Worm (Caenorhabditis elegans) whole organism, L4 larva: ENCODE data around the gene hlh-6.

Source experiments
- F26F4.8 ChIP-seq: fragments of 200-800 bp; sonication (Bioruptor generic); conservative IDR thresholded peaks from 2 replicates; pipeline ENCODE4 v1.3.6; 2022; ENCODE audit warnings: missing genetic modification characterization, missing compliant biosample characterization
- F44E2.7 ChIP-seq: fragments of 200-800 bp; sonication (Bioruptor generic); IDR thresholded peaks from 2 replicates; pipeline ENCODE4 v2.1.2; 2022; ENCODE audit warnings: missing genetic modification characterization, missing compliant biosample characterization
- Y105C5A.15 ChIP-seq: fragments of 200-800 bp; sonication (Bioruptor generic); IDR thresholded peaks from 2 replicates; pipeline ENCODE4 v1.3.6; 2022; ENCODE audit warnings: missing genetic modification characterization, missing compliant biosample characterization
- aha-1 ChIP-seq: fragments of 150-350 bp; peaks from one replicate; lab custom pipeline; 2014; ENCODE audit warnings: missing biosample characterization, missing genetic modification characterization
- ama-1 ChIP-seq: fragments of 150-350 bp; optimal IDR thresholded peaks from 2 replicates; lab custom pipeline; 2014; ENCODE audit warnings: inconsistent platforms, mixed read lengths
- arid-1 ChIP-seq: fragments of 200-800 bp; sonication (Bioruptor generic); conservative IDR thresholded peaks from 2 replicates; pipeline ENCODE4 v1.3.6; 2022; ENCODE audit warnings: missing genetic modification reagents, missing genetic modification characterization, missing compliant biosample characterization
- attf-4 ChIP-seq: sonication (generic microtip); optimal IDR thresholded peaks from 3 replicates; lab custom pipeline; 2017; ENCODE audit warnings: missing biosample characterization, missing genetic modification characterization
- ceh-20 ChIP-seq: fragments of 200-800 bp; sonication (Bioruptor generic); IDR thresholded peaks from 2 replicates; pipeline ENCODE4 v1.3.6; 2022; ENCODE audit warnings: missing genetic modification reagents, missing genetic modification characterization, missing compliant biosample characterization
- ceh-28 ChIP-seq: fragments of 150-350 bp; optimal IDR thresholded peaks from 2 replicates; lab custom pipeline; 2014; ENCODE audit warnings: missing biosample characterization, missing genetic modification reagents, missing genetic modification characterization
- ctbp-1 ChIP-seq: fragments of 200-800 bp; sonication (Bioruptor generic); IDR thresholded peaks from 2 replicates; pipeline ENCODE4 v1.3.6; 2022; ENCODE audit warnings: missing genetic modification reagents, missing genetic modification characterization, missing compliant biosample characterization
- daf-16 ChIP-seq, 3 experiments: sonication (generic microtip); optimal IDR thresholded peaks; 2 replicates each; lab custom pipeline; 2016 to 2017; ENCODE audit warnings: missing genetic modification characterization in 3 of 3, missing genetic modification reagents in 3 of 3, mild to moderate bottlenecking in 2 of 3, missing compliant biosample characterization in 2 of 3, missing biosample characterization in 1 of 3, moderate library complexity in 1 of 3
- dve-1 ChIP-seq: sonication (generic microtip); optimal IDR thresholded peaks from 2 replicates; lab custom pipeline; 2017; ENCODE audit warnings: antibody characterized with exemption, mild to moderate bottlenecking, missing genetic modification characterization, missing compliant biosample characterization; ENCODE audit not compliant: insufficient read depth
- egl-43 ChIP-seq: fragments of 200-800 bp; sonication (Bioruptor generic); IDR thresholded peaks from 2 replicates; pipeline ENCODE4 v1.3.6; 2022; ENCODE audit warnings: missing genetic modification reagents, missing genetic modification characterization, missing compliant biosample characterization
- gei-8 ChIP-seq: fragments of 200-800 bp; sonication (Bioruptor generic); optimal IDR thresholded peaks from 2 replicates; lab custom pipeline; 2018; ENCODE audit warnings: mild to moderate bottlenecking, missing genetic modification characterization, missing compliant biosample characterization
- hlh-30 ChIP-seq: sonication (generic microtip); optimal IDR thresholded peaks from 2 replicates; lab custom pipeline; 2017; ENCODE audit warnings: antibody characterized with exemption, mild to moderate bottlenecking, missing genetic modification characterization, missing compliant biosample characterization; ENCODE audit not compliant: insufficient read depth
- hmg-1.1 ChIP-seq: fragments of 200-800 bp; sonication (Bioruptor generic); IDR thresholded peaks from 2 replicates; pipeline ENCODE4 v1.3.6; 2022; ENCODE audit warnings: missing genetic modification reagents, missing genetic modification characterization, missing compliant biosample characterization
- jun-1 ChIP-seq: fragments of 150-350 bp; optimal IDR thresholded peaks from 2 replicates; lab custom pipeline; 2014; ENCODE audit warnings: missing biosample characterization, missing genetic modification reagents, missing genetic modification characterization
- lin-1 ChIP-seq: fragments of 200-800 bp; sonication (Bioruptor generic); IDR thresholded peaks from 2 replicates; pipeline ENCODE4 v1.3.6; 2022; ENCODE audit warnings: missing genetic modification reagents, missing genetic modification characterization, missing compliant biosample characterization
- lin-38 ChIP-seq: fragments of 200-800 bp; sonication (Bioruptor generic); IDR thresholded peaks from 2 replicates; pipeline ENCODE4 v1.3.6; 2022; ENCODE audit warnings: missing genetic modification reagents, missing genetic modification characterization, missing compliant biosample characterization
- mdl-1 ChIP-seq, 2 experiments: fragments of 150-350 bp in 1 of 2; sonication (generic microtip) in 1 of 2; optimal IDR thresholded peaks; 2 replicates each; lab custom pipeline; 2014 to 2017; ENCODE audit warnings: missing biosample characterization in 2 of 2, missing genetic modification characterization in 2 of 2
- mep-1 ChIP-seq: fragments of 150-350 bp; sonication (generic microtip); optimal IDR thresholded peaks from 3 replicates; lab custom pipeline; 2014; ENCODE audit warnings: missing biosample characterization, missing genetic modification characterization
- mes-2 ChIP-seq: sonication (generic microtip); optimal IDR thresholded peaks from 2 replicates; lab custom pipeline; 2016; ENCODE audit warnings: missing genotype, mild to moderate bottlenecking, missing genetic modification characterization, missing compliant biosample characterization; ENCODE audit not compliant: poor library complexity, severe bottlenecking
- mxl-3 ChIP-seq: fragments of 200-800 bp; sonication (Bioruptor generic); optimal IDR thresholded peaks from 2 replicates; lab custom pipeline; 2018; ENCODE audit warnings: mild to moderate bottlenecking, missing genetic modification characterization, missing compliant biosample characterization
- nhr-111 ChIP-seq: fragments of 200-800 bp; sonication (Bioruptor generic); optimal IDR thresholded peaks from 2 replicates; lab custom pipeline; 2018; ENCODE audit warnings: mild to moderate bottlenecking, missing genetic modification characterization, missing compliant biosample characterization
- nhr-237 ChIP-seq: sonication (generic microtip); optimal IDR thresholded peaks from 2 replicates; lab custom pipeline; 2017; ENCODE audit warnings: missing biosample characterization, missing genetic modification characterization
- nhr-28 ChIP-seq: fragments of 150-350 bp; optimal IDR thresholded peaks from 2 replicates; lab custom pipeline; 2014; ENCODE audit warnings: missing biosample characterization, missing genetic modification characterization
- nhr-6 ChIP-seq: fragments of 150-350 bp; optimal IDR thresholded peaks from 2 replicates; lab custom pipeline; 2014; ENCODE audit warnings: missing biosample characterization, missing genetic modification characterization
- php-3 ChIP-seq: fragments of 200-800 bp; sonication (Bioruptor generic); IDR thresholded peaks from 2 replicates; pipeline ENCODE4 v1.3.6; 2022; ENCODE audit warnings: missing genetic modification reagents, missing genetic modification characterization, missing compliant biosample characterization
- pqm-1 ChIP-seq: sonication (generic microtip); optimal IDR thresholded peaks from 2 replicates; lab custom pipeline; 2017; ENCODE audit warnings: missing biosample characterization, missing genetic modification characterization
- rbr-2 ChIP-seq: sonication (generic microtip); optimal IDR thresholded peaks from 2 replicates; lab custom pipeline; 2016; ENCODE audit warnings: missing genotype, missing genetic modification characterization, missing compliant biosample characterization
- snpc-1.2 ChIP-seq: fragments of 200-800 bp; sonication (Bioruptor generic); IDR thresholded peaks from 2 replicates; pipeline ENCODE4 v1.3.6; 2022; ENCODE audit warnings: missing genetic modification reagents, missing genetic modification characterization, missing compliant biosample characterization
- tag-97 ChIP-seq: fragments of 200-800 bp; sonication (Bioruptor generic); IDR thresholded peaks from 2 replicates; pipeline ENCODE4 v1.3.6; 2022; ENCODE audit warnings: missing genetic modification characterization, missing compliant biosample characterization
- unc-130 ChIP-seq: sonication (generic microtip); optimal IDR thresholded peaks from 2 replicates; lab custom pipeline; 2016; ENCODE audit warnings: missing genetic modification reagents, missing genetic modification characterization, missing compliant biosample characterization
- unc-39 ChIP-seq: sonication (generic microtip); optimal IDR thresholded peaks from 2 replicates; lab custom pipeline; 2017; ENCODE audit warnings: missing biosample characterization, missing genetic modification characterization
- unc-62 ChIP-seq, 3 experiments: fragments of 150-350 bp in 1 of 3; sonication (generic microtip); optimal IDR thresholded peaks in 2 of 3; peaks in 1 of 3; 1 replicate in 1 of 3; 2 replicates in 2 of 3; lab custom pipeline; 2014 to 2017; ENCODE audit warnings: missing biosample characterization in 3 of 3, missing genetic modification characterization in 3 of 3, missing genetic modification reagents in 3 of 3, missing genotype in 1 of 3

The hlh-6 gene

DNA sequence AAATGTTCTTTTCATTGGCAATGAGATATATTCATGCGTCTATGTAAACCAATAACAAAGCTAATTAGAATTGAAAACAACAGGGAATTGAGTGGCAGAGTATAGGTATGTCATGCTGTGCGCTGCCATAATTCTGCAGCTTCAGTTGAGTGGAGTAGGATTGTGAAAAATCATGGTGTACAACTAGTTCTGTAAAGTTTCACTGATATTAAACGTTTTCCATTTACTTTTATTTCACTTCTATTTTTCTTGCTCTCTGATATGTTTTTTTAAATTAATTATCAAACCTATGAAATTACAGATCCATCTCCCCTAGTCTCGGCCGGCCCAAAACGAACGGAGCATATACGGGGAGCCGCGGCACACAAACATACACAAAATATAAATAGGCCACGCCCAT is 39.0 kb downstream of the hlh-6 start, which contains the start of gene exc-7:
Gene exc-7, plus strand, starts transcription at position 301 of the 400 bp plus-strand sequence.
- no peak for TF ChIP-seq ceh-20 (GFP tag; lab: Robert Waterston, UW)
- TF ChIP-seq F26F4.8, result no peak
- peak in 1 of 2 experiments; percentile 83 for TF ChIP-seq unc-62 (GFP tag; optimal IDR thresholded peaks at IDR 0.05 in 1 of 2; lab: Kevin White, UChicago)
- no peak for TF ChIP-seq unc-62 (tag; optimal IDR thresholded peaks at IDR 0.05; lab: Kevin White, UChicago)
- no peak for TF ChIP-seq nhr-111 (GFP tag; lab: Kevin White, UChicago)
- TF ChIP-seq nhr-237 (tag; lab: Kevin White, UChicago), result no peak
- no peak for TF ChIP-seq nhr-6 (tag; lab: Kevin White, UChicago)
- no peak for TF ChIP-seq Y105C5A.15
- TF ChIP-seq mdl-1 (tag; optimal IDR thresholded peaks at IDR 0.05; lab: Kevin White, UChicago), result no peak

- TF ChIP-seq tag-97 (GFP tag; lab: Robert Waterston, UW), result no peak
- 0 out of 2 replicates have a peak, but pooled peaks have one; percentile 58 for TF ChIP-seq egl-43
- TF ChIP-seq snpc-1.2 (GFP tag; lab: Robert Waterston, UW), result no peak
- no peak for TF ChIP-seq jun-1 (tag; lab: Kevin White, UChicago)
- no peak for TF ChIP-seq aha-1 (tag; lab: Kevin White, UChicago)
- peak in 1 of 2 experiments; percentile 60 for TF ChIP-seq unc-62 (GFP tag; optimal IDR thresholded peaks at IDR 0.05 in 1 of 2; lab: Kevin White, UChicago)
- no peak for TF ChIP-seq unc-62 (tag; optimal IDR thresholded peaks at IDR 0.05; lab: Kevin White, UChicago)
- TF ChIP-seq F44E2.7 (GFP tag; lab: Robert Waterston, UW), result 0 out of 2 replicates have a peak, but pooled peaks have one; percentile 43
- no peak for TF ChIP-seq attf-4 (tag; lab: Kevin White, UChicago)
- TF ChIP-seq mes-2 (tag; lab: Kevin White, UChicago), result peak; percentile 15
- no peak for TF ChIP-seq php-3
- no peak for TF ChIP-seq daf-16 (GFP tag; optimal IDR thresholded peaks at IDR 0.05; lab: Kevin White, UChicago)
- no peak for TF ChIP-seq daf-16 (tag; optimal IDR thresholded peaks at IDR 0.05; lab: Kevin White, UChicago)
- peak; percentile 1 for TF ChIP-seq rbr-2
- no peak for TF ChIP-seq arid-1 (GFP tag; lab: Robert Waterston, UW)
- TF ChIP-seq ctbp-1 (GFP tag; lab: Robert Waterston, UW), result no peak
- no peak for TF ChIP-seq gei-8
- no peak for TF ChIP-seq hmg-1.1 (GFP tag; lab: Robert Waterston, UW)
Observed at ce11 chrII:9574406-9574805, 40.2 kb downstream of the hlh-6 start.

ce11 chrII:9573412-9573811 is 41.2 kb downstream of the hlh-6 start:
- TF ChIP-seq ctbp-1 (GFP tag; lab: Robert Waterston, UW), result no peak
- TF ChIP-seq lin-38 (GFP tag; lab: Robert Waterston, UW), result no peak
- TF ChIP-seq unc-62 (GFP tag; optimal IDR thresholded peaks at IDR 0.05 in 1 of 2; lab: Kevin White, UChicago), result peak in 1 of 2 experiments; percentile 90
- TF ChIP-seq unc-62 (tag; optimal IDR thresholded peaks at IDR 0.05; lab: Kevin White, UChicago), result no peak
- peak; percentile 42 for TF ChIP-seq mxl-3 (GFP tag; lab: Kevin White, UChicago)
- TF ChIP-seq snpc-1.2 (GFP tag; lab: Robert Waterston, UW), result no peak
- TF ChIP-seq dve-1 (tag; lab: Kevin White, UChicago), result no peak
- no peak for TF ChIP-seq unc-130
- TF ChIP-seq jun-1 (tag; lab: Kevin White, UChicago), result no peak
- TF ChIP-seq lin-1 (GFP tag; lab: Robert Waterston, UW), result no peak
- TF ChIP-seq nhr-237 (tag; lab: Kevin White, UChicago), result no peak
- TF ChIP-seq ama-1 (lab: Kevin White, UChicago), result no peak
- TF ChIP-seq mdl-1 (tag; optimal IDR thresholded peaks at IDR 0.05; lab: Kevin White, UChicago), result peak in 1 of 2 experiments; percentile 8
- TF ChIP-seq mep-1 (tag; lab: Kevin White, UChicago), result no peak
- TF ChIP-seq nhr-28 (tag; lab: Kevin White, UChicago), result peak; percentile 41
- peak; percentile 59 for TF ChIP-seq hlh-30 (tag; lab: Kevin White, UChicago)
- no peak for TF ChIP-seq unc-39
- TF ChIP-seq egl-43, result no peak
- TF ChIP-seq pqm-1 (tag; lab: Kevin White, UChicago), result no peak
- TF ChIP-seq ceh-28 (tag; lab: Kevin White, UChicago), result no peak
- TF ChIP-seq, all 104 proteins: peak for 5
